Worm (Caenorhabditis elegans) whole organism, young adult: ENCODE measurements around the gene F53F8.7.

ENCODE experiments used
- K11D2.4 ChIP-seq: fragments of 200-800 bp; sonication (Bioruptor generic); IDR thresholded peaks from 2 replicates; pipeline ENCODE4 v1.3.6; 2022; ENCODE audit warnings: missing genetic modification reagents, missing genetic modification characterization, missing compliant biosample characterization
- Y79H2A.3 ChIP-seq: fragments of 200-800 bp; sonication (Bioruptor generic); conservative IDR thresholded peaks from 2 replicates; pipeline ENCODE4 v1.3.6; 2022; ENCODE audit warnings: missing genetic modification reagents, missing genetic modification characterization, missing compliant biosample characterization
- Y95B8A.8 ChIP-seq: fragments of 200-800 bp; sonication (Bioruptor generic); IDR thresholded peaks from 2 replicates; pipeline ENCODE4 v1.3.6; 2022; ENCODE audit warnings: missing genetic modification reagents, missing genetic modification characterization, missing compliant biosample characterization
- ama-1 ChIP-seq, 3 experiments: fragments of 150-350 bp in 1 of 3; sonication (generic microtip) in 2 of 3; optimal IDR thresholded peaks; 2 replicates each; lab custom pipeline; 2014 to 2018; ENCODE audit warnings: missing biosample characterization in 2 of 3, missing genetic modification characterization in 2 of 3, missing genetic modification reagents in 2 of 3
- attf-5 ChIP-seq: fragments of 200-800 bp; sonication (Bioruptor generic); optimal IDR thresholded peaks from 2 replicates; lab custom pipeline; 2018; ENCODE audit warnings: mild to moderate bottlenecking, missing genetic modification characterization, missing compliant biosample characterization
- dpl-1 ChIP-seq: fragments of 150-350 bp; optimal IDR thresholded peaks from 2 replicates; lab custom pipeline; 2014; ENCODE audit warnings: missing biosample characterization, missing genetic modification reagents, missing genetic modification characterization
- egl-44 ChIP-seq: fragments of 200-800 bp; sonication (Bioruptor generic); IDR thresholded peaks from 2 replicates; pipeline ENCODE4 v1.3.6; 2022; ENCODE audit warnings: missing genetic modification reagents, missing genetic modification characterization, missing compliant biosample characterization
- ets-4 ChIP-seq: fragments of 200-800 bp; sonication (Bioruptor generic); optimal IDR thresholded peaks from 2 replicates; lab custom pipeline; 2018; ENCODE audit warnings: mild to moderate bottlenecking, missing genetic modification characterization, missing compliant biosample characterization
- mes-4 ChIP-seq: sonication (generic microtip); optimal IDR thresholded peaks from 2 replicates; lab custom pipeline; 2016; ENCODE audit warnings: missing genotype, missing genetic modification characterization, missing compliant biosample characterization
- pha-4 ChIP-seq: fragments of 150-350 bp; sonication (generic microtip); optimal IDR thresholded peaks from 2 replicates; lab custom pipeline; 2014; ENCODE audit warnings: missing biosample characterization, missing genetic modification reagents, missing genetic modification characterization
- sdz-38 ChIP-seq: sonication (generic microtip); optimal IDR thresholded peaks from 2 replicates; lab custom pipeline; 2016; ENCODE audit warnings: missing genotype, missing genetic modification characterization, missing compliant biosample characterization
- snpc-4 ChIP-seq, 5 experiments: fragments of 150-350 bp in 1 of 5; sonication (generic microtip) in 4 of 5; optimal IDR thresholded peaks; 2 replicates each; lab custom pipeline; 2014 to 2018; ENCODE audit warnings: missing genetic modification characterization in 5 of 5, missing biosample characterization in 3 of 5, antibody characterized with exemption in 2 of 5, mild to moderate bottlenecking in 2 of 5, missing compliant biosample characterization in 2 of 5, missing genotype in 2 of 5, moderate library complexity in 2 of 5, missing genetic modification reagents in 1 of 5
- somi-1 ChIP-seq: fragments of 200-800 bp; sonication (Bioruptor generic); optimal IDR thresholded peaks from 2 replicates; lab custom pipeline; 2018; ENCODE audit warnings: mild to moderate bottlenecking, missing genetic modification characterization, missing compliant biosample characterization
- unc-130 ChIP-seq: sonication (generic microtip); optimal IDR thresholded peaks from 2 replicates; lab custom pipeline; 2016; ENCODE audit warnings: missing genetic modification reagents, missing genetic modification characterization, missing compliant biosample characterization

DNA sequence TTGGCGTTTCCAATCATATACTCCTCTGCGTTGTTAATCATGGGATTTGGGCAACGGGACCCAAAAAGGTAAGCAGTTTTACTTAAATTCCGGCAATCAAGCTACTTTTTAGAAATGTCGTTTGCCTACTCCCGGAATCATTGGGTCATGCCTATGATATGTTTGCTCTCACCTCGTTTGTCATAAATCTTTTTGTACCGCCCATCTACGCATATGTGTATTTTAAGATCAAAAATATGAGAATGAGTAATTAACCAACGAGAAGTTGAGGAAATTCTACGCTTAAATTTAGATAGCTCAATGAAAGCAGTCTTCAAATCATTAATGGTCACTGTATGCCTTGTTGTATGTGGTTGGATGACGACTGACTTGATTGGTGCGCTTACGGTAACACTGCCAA, 15.9 kb downstream of the F53F8.7 start:
- TF ChIP-seq mes-4 (tag; lab: Kevin White, UChicago) = no peak
- TF ChIP-seq ets-4 = no peak
- no peak for TF ChIP-seq snpc-4 (GFP tag; optimal IDR thresholded peaks at IDR 0.05; lab: Kevin White, UChicago)
- no peak for TF ChIP-seq snpc-4 (tag; optimal IDR thresholded peaks at IDR 0.05; lab: Kevin White, UChicago)
- TF ChIP-seq egl-44 = no peak
- no peak for TF ChIP-seq dpl-1 (GFP tag; lab: Kevin White, UChicago)
- TF ChIP-seq Y95B8A.8 (GFP tag; lab: Robert Waterston, UW) = no peak
- no peak for TF ChIP-seq ama-1 (optimal IDR thresholded peaks at IDR 0.05; lab: Kevin White, UChicago)
- TF ChIP-seq ama-1 (GFP tag; optimal IDR thresholded peaks at IDR 0.05; lab: Kevin White, UChicago) = no peak
- no peak for TF ChIP-seq unc-130 (GFP tag; lab: Kevin White, UChicago)
- TF ChIP-seq Y79H2A.3 = no peak
- TF ChIP-seq somi-1 (GFP tag; lab: Kevin White, UChicago) = no peak
- TF ChIP-seq pha-4 (tag; lab: Kevin White, UChicago) = no peak
- TF ChIP-seq attf-5 = no peak
- no peak for TF ChIP-seq sdz-38 (tag; lab: Kevin White, UChicago)
- TF ChIP-seq K11D2.4 (GFP tag; lab: Robert Waterston, UW) = no peak
